Fruit fly (Drosophila melanogaster): ENCODE results near the gene Octalpha2R.

Octalpha2R gene

DNA sequence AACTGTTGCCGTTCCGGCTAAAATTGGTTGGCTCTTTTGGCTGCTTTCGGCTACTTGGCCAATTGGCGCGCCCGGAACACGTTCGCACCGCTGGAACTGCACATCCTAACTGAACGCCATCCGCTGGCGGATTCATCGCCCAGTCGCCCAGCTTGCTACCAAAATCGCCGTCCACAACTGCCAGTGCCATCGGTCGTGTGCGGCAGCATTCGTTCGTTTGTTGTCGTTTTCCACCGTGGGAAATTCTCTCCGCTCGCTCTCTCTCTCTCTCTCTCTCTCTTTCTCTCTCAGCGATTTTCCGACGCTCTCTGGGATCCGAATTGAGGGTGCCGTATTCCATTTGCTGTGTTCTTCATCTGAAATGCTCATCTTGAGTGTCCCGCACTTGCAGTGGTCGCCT is at the start of gene Octalpha2R:
Octalpha2R (minus strand) TSS at position 77 of the 400 bp plus-strand sequence.
- TF ChIP-seq CG12071 (GFP tag; optimal IDR thresholded peaks at IDR 0.05) (no peak), CG6654 (GFP tag; optimal IDR thresholded peaks at IDR 0.05) (no peak), Doc3 (GFP tag; IDR thresholded peaks at IDR 0.05; ENCODE audit: partially characterized antibody) (0 out of 3 replicates have a peak, but pooled peaks have one; percentile 29), CG1529 (GFP tag; optimal IDR thresholded peaks at IDR 0.05) (no peak), usp (GFP tag; optimal IDR thresholded peaks at IDR 0.05) (no peak), pho (GFP tag; optimal IDR thresholded peaks at IDR 0.05) (no peak), CG17385 (GFP tag; optimal IDR thresholded peaks at IDR 0.05) (no peak), CG12299 (tag; optimal IDR thresholded peaks at IDR 0.05) (no peak), CG11696 (GFP tag; IDR thresholded peaks at IDR 0.05) (no peak), CG12659 (GFP tag; optimal IDR thresholded peaks at IDR 0.05) (no peak), org-1 (GFP tag; optimal IDR thresholded peaks at IDR 0.05) (no peak), crc (GFP tag; optimal IDR thresholded peaks at IDR 0.05) (no peak), CTCF (GFP tag; optimal IDR thresholded peaks at IDR 0.05) (no peak), CG1832 (GFP tag; optimal IDR thresholded peaks at IDR 0.05) (peak; percentile 34), lab (GFP tag; optimal IDR thresholded peaks at IDR 0.05) (peak; percentile 23), nau (GFP tag; optimal IDR thresholded peaks at IDR 0.05) (no peak), exex (tag; optimal IDR thresholded peaks at IDR 0.05) (no peak), onecut (GFP tag; IDR thresholded peaks at IDR 0.05) (no peak), chn (GFP tag; optimal IDR thresholded peaks at IDR 0.05) (no peak), YL-1 (GFP tag; optimal IDR thresholded peaks at IDR 0.05) (no peak), odd (GFP tag; optimal IDR thresholded peaks at IDR 0.05) (no peak), tup (GFP tag; optimal IDR thresholded peaks at IDR 0.05) (no peak), CG2199 (GFP tag; IDR thresholded peaks at IDR 0.05) (no peak), CG7987 (GFP tag; optimal IDR thresholded peaks at IDR 0.05) (no peak), CG10321 (GFP tag; IDR thresholded peaks at IDR 0.05) (0 out of 2 replicates have a peak, but pooled peaks have one; percentile 20), CG17912 (GFP tag; optimal IDR thresholded peaks at IDR 0.05) (no peak), CG10654 (GFP tag; optimal IDR thresholded peaks at IDR 0.05) (no peak), Atf6 (GFP tag; IDR thresholded peaks at IDR 0.05) (no peak), Elba2 (GFP tag; optimal IDR thresholded peaks at IDR 0.05) (no peak), CG9609 (GFP tag; optimal IDR thresholded peaks at IDR 0.05) (no peak), az2 (GFP tag; optimal IDR thresholded peaks at IDR 0.05) (no peak), CG1233 (GFP tag; optimal IDR thresholded peaks at IDR 0.05) (no peak), cad (GFP tag; optimal IDR thresholded peaks at IDR 0.05) (no peak), CG2120 (GFP tag; optimal IDR thresholded peaks at IDR 0.05) (no peak), Nf-YB (GFP tag; optimal IDR thresholded peaks at IDR 0.05) (no peak), zfh2 (GFP tag; optimal IDR thresholded peaks at IDR 0.05) (no peak), sna (GFP tag; IDR thresholded peaks at IDR 0.05; ENCODE audit: partially characterized antibody) (0 out of 2 replicates have a peak, but pooled peaks have one; percentile 26), CG4820 (GFP tag; optimal IDR thresholded peaks at IDR 0.05) (no peak), CG6175 (GFP tag; IDR thresholded peaks at IDR 0.05) (peak; percentile 75), CG15269 (tag; optimal IDR thresholded peaks at IDR 0.05) (no peak), danr (GFP tag; IDR thresholded peaks at IDR 0.05) (no peak), B-H1 (GFP tag; IDR thresholded peaks at IDR 0.05) (no peak), ap (GFP tag; IDR thresholded peaks at IDR 0.05) (no peak), slou (GFP tag; optimal IDR thresholded peaks at IDR 0.05) (no peak), row (GFP tag; IDR thresholded peaks at IDR 0.05) (no peak), Hey (tag; optimal IDR thresholded peaks at IDR 0.05) (no peak), CG16779 (GFP tag; IDR thresholded peaks at IDR 0.05) (no peak), oc (tag; optimal IDR thresholded peaks at IDR 0.05) (no peak), abd-A (tag; optimal IDR thresholded peaks at IDR 0.05) (peak; percentile 16), CG10431 (GFP tag; optimal IDR thresholded peaks at IDR 0.05) (no peak), stwl (tag; optimal IDR thresholded peaks at IDR 0.05) (no peak), nerfin-1 (tag; optimal IDR thresholded peaks at IDR 0.05) (no peak), CG1603 (tag; optimal IDR thresholded peaks at IDR 0.05) (no peak)

Data from whole organism, embryonic.